Worm (Caenorhabditis elegans) whole organism, mixed stage, embryonic: ENCODE data around the gene gars-1.

Experiments used
- bed-3 ChIP-seq: fragments of 200-800 bp; sonication (Bioruptor generic); optimal IDR thresholded peaks from 3 replicates; lab custom pipeline; 2018; ENCODE audit warnings: mild to moderate bottlenecking, missing genetic modification characterization, moderate library complexity, missing compliant biosample characterization
- ceh-43 ChIP-seq: fragments of 200-800 bp; sonication (Bioruptor generic); optimal IDR thresholded peaks from 2 replicates; lab custom pipeline; 2018; ENCODE audit warnings: mild to moderate bottlenecking, missing genetic modification characterization, moderate library complexity, missing compliant biosample characterization
- ceh-83 ChIP-seq: fragments of 200-800 bp; sonication (Bioruptor generic); optimal IDR thresholded peaks from 2 replicates; lab custom pipeline; 2018; ENCODE audit warnings: mild to moderate bottlenecking, missing genetic modification characterization, missing compliant biosample characterization
- cnd-1 ChIP-seq: fragments of 200-800 bp; sonication (Bioruptor generic); optimal IDR thresholded peaks from 2 replicates; lab custom pipeline; 2018; ENCODE audit warnings: mild to moderate bottlenecking, missing genetic modification characterization, missing compliant biosample characterization
- drap-1 ChIP-seq: fragments of 200-800 bp; sonication (Bioruptor generic); optimal IDR thresholded peaks from 3 replicates; lab custom pipeline; 2018; ENCODE audit warnings: mild to moderate bottlenecking, missing genetic modification characterization, missing compliant biosample characterization
- elt-1 ChIP-seq: sonication (generic microtip); optimal IDR thresholded peaks from 2 replicates; lab custom pipeline; 2017; ENCODE audit warnings: missing genetic modification characterization, mild to moderate bottlenecking, missing compliant biosample characterization, antibody characterized with exemption, moderate library complexity, borderline replicate concordance; ENCODE audit not compliant: insufficient read depth
- elt-3 ChIP-seq: fragments of 150-350 bp; optimal IDR thresholded peaks from 2 replicates; lab custom pipeline; 2014; ENCODE audit warnings: missing biosample characterization, missing genetic modification characterization
- flh-1 ChIP-seq: fragments of 200-800 bp; sonication (Bioruptor generic); optimal IDR thresholded peaks from 2 replicates; lab custom pipeline; 2018; ENCODE audit warnings: mild to moderate bottlenecking, missing genetic modification characterization, moderate library complexity, missing compliant biosample characterization
- lsy-2 ChIP-seq: fragments of 150-350 bp; optimal IDR thresholded peaks from 2 replicates; lab custom pipeline; 2014; ENCODE audit warnings: missing biosample characterization, missing genetic modification characterization
- mab-5 ChIP-seq: fragments of 150-350 bp; optimal IDR thresholded peaks from 2 replicates; lab custom pipeline; 2014; ENCODE audit warnings: missing biosample characterization, missing genetic modification characterization
- nhr-12 ChIP-seq: fragments of 150-350 bp; optimal IDR thresholded peaks from 2 replicates; lab custom pipeline; 2014; ENCODE audit warnings: missing biosample characterization, missing genetic modification characterization
- nhr-2 ChIP-seq: fragments of 150-350 bp; optimal IDR thresholded peaks from 2 replicates; lab custom pipeline; 2014; ENCODE audit warnings: missing biosample characterization, missing genetic modification characterization
- nhr-237 ChIP-seq: fragments of 150-350 bp; optimal IDR thresholded peaks from 2 replicates; lab custom pipeline; 2014; ENCODE audit warnings: missing biosample characterization, missing genetic modification characterization
- sem-2 ChIP-seq: fragments of 200-800 bp; sonication (Bioruptor generic); optimal IDR thresholded peaks from 2 replicates; lab custom pipeline; 2018; ENCODE audit warnings: mild to moderate bottlenecking, missing genetic modification characterization, missing compliant biosample characterization
- snpc-4 ChIP-seq: fragments of 150-350 bp; optimal IDR thresholded peaks from 2 replicates; lab custom pipeline; 2014; ENCODE audit warnings: missing biosample characterization, missing genetic modification characterization
- tbx-8 ChIP-seq: fragments of 200-800 bp; sonication (Bioruptor generic); optimal IDR thresholded peaks from 2 replicates; lab custom pipeline; 2018; ENCODE audit warnings: mild to moderate bottlenecking, missing genetic modification characterization, moderate library complexity, missing compliant biosample characterization

The gars-1 gene

ce11 chrIII:5112998-5113397, 50.4 kb downstream of the gars-1 start:
- TF ChIP-seq elt-1 (tag; lab: Kevin White, UChicago) (no peak), drap-1 (GFP tag; lab: Kevin White, UChicago) (no peak), flh-1 (no peak), sem-2 (no peak), nhr-237 (tag; lab: Kevin White, UChicago) (no peak), nhr-12 (tag; lab: Kevin White, UChicago) (no peak), ceh-43 (GFP tag; lab: Kevin White, UChicago) (no peak), elt-3 (no peak), lsy-2 (tag; lab: Kevin White, UChicago) (no peak)
- TF ChIP-seq, all 35 proteins: peak for 0

ce11 chrIII:5112399-5112798, 51.0 kb downstream of the gars-1 start:
- TF ChIP-seq cnd-1 (tag; lab: Kevin White, UChicago): no peak
- TF ChIP-seq bed-3 (GFP tag; lab: Kevin White, UChicago): no peak
- no peak for TF ChIP-seq sem-2
- TF ChIP-seq flh-1: no peak
- TF ChIP-seq ceh-83 (GFP tag; lab: Kevin White, UChicago): no peak
- TF ChIP-seq nhr-237 (tag; lab: Kevin White, UChicago): no peak
- TF ChIP-seq mab-5: no peak
- no peak for TF ChIP-seq elt-3
- no peak for TF ChIP-seq nhr-2 (tag; lab: Kevin White, UChicago)
- no peak for TF ChIP-seq tbx-8 (GFP tag; lab: Kevin White, UChicago)
- no peak for TF ChIP-seq lsy-2 (tag; lab: Kevin White, UChicago)
- no peak for TF ChIP-seq snpc-4
- TF ChIP-seq ceh-43 (GFP tag; lab: Kevin White, UChicago): no peak
